Worm (Caenorhabditis elegans): ENCODE measurements around the gene eef-1B.2.

DNA sequence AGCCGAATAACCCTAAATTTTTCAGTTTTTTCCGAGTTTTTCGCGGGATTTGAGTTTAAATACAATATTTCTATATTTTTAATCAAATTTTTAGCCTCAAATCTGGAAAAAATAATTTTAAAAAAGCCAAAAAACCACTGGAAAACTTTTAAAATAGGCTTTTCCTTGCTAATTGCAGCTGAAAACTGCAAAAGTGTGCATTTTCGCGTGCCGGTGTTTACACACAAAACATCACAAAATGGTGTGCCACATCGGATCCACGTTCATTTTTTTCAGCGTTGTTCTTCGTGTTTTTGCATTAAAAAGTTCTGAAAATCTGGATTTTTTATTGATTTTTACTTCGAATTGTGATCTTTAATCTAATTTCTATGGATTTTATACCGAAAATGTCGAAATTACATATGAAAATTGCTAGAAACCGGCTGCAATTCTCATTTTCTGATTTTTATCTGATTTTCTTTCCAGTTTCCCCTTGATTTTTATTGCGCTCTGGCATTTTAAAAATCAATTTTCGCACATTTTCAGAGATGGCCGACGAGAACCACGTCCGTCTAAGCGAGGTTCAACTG is 23.5 kb upstream of the eef-1B.2 start, which contains the start of gene Y41E3.7:
- TF ChIP-seq tbx-2 (tag; optimal IDR thresholded peaks at IDR 0.05) (no peak), fkh-6 (tag; optimal IDR thresholded peaks at IDR 0.05) (no peak), ceh-18 (tag; optimal IDR thresholded peaks at IDR 0.05) (no peak), nfya-1 (tag; optimal IDR thresholded peaks at IDR 0.05) (no peak), gmeb-2 (tag; optimal IDR thresholded peaks at IDR 0.05) (no peak), pha-4 (tag; optimal IDR thresholded peaks at IDR 0.05) (no peak), ama-1 (optimal IDR thresholded peaks at IDR 0.05) (no peak), nhr-11 (tag; optimal IDR thresholded peaks at IDR 0.05) (no peak), fkh-10 (GFP tag; optimal IDR thresholded peaks at IDR 0.05) (no peak), hlh-30 (tag; optimal IDR thresholded peaks at IDR 0.05; ENCODE audit: insufficient read depth) (no peak), ceh-24 (tag; optimal IDR thresholded peaks at IDR 0.05) (no peak), mec-3 (tag; optimal IDR thresholded peaks at IDR 0.05; ENCODE audit: borderline replicate concordance) (no peak), hlh-15 (tag; optimal IDR thresholded peaks at IDR 0.05) (no peak)
